Worm (Caenorhabditis elegans) whole organism, L1 larva: Measurements from ENCODE around the gene chil-4.

ENCODE experiments used
- blmp-1 ChIP-seq: fragments of 150-350 bp; optimal IDR thresholded peaks from 2 replicates; lab custom pipeline; 2014; ENCODE audit warnings: missing biosample characterization, missing genetic modification characterization
- ceh-88 ChIP-seq: fragments of 200-800 bp; sonication (Bioruptor generic); IDR thresholded peaks from 2 replicates; pipeline ENCODE4 v1.3.6; 2022; ENCODE audit warnings: missing genetic modification characterization, missing compliant biosample characterization
- ceh-90 ChIP-seq: sonication (generic microtip); optimal IDR thresholded peaks from 2 replicates; lab custom pipeline; 2016; ENCODE audit warnings: missing genetic modification characterization, missing compliant biosample characterization
- ces-1 ChIP-seq: fragments of 150-350 bp; optimal IDR thresholded peaks from 2 replicates; lab custom pipeline; 2014; ENCODE audit warnings: missing biosample characterization, missing genetic modification reagents, missing genetic modification characterization
- dpl-1 ChIP-seq, 3 experiments: fragments of 150-350 bp in 2 of 3; sonication (generic microtip) in 1 of 3; optimal IDR thresholded peaks; 2 replicates each; lab custom pipeline; 2014 to 2017; ENCODE audit warnings: missing biosample characterization in 3 of 3, missing genetic modification characterization in 3 of 3, missing genetic modification reagents in 3 of 3
- efl-1 ChIP-seq, 4 experiments: fragments of 150-350 bp; optimal IDR thresholded peaks in 3 of 4; peaks in 1 of 4; 1 replicate in 1 of 4; 2 replicates in 3 of 4; lab custom pipeline; 2014; ENCODE audit warnings: missing biosample characterization in 2 of 4, missing genetic modification characterization in 2 of 4, missing genetic modification reagents in 2 of 4
- egl-27 ChIP-seq, 2 experiments: fragments of 150-350 bp in 1 of 2; sonication (generic microtip); optimal IDR thresholded peaks; 3 replicates each; lab custom pipeline; 2017 to 2018; ENCODE audit warnings: missing biosample characterization in 2 of 2, missing genetic modification characterization in 2 of 2, missing genetic modification reagents in 2 of 2
- elt-3 ChIP-seq, 6 experiments: fragments of 150-350 bp in 1 of 6; sonication (generic microtip); optimal IDR thresholded peaks; 2 replicates each; lab custom pipeline; 2017 to 2018; ENCODE audit warnings: missing biosample characterization in 6 of 6, missing genetic modification characterization in 6 of 6, inconsistent platforms in 1 of 6
- ets-5 ChIP-seq: fragments of 200-800 bp; sonication (Bioruptor generic); IDR thresholded peaks from 2 replicates; pipeline ENCODE4 v1.3.6; 2022; ENCODE audit warnings: missing genetic modification characterization, missing compliant biosample characterization
- irx-1 ChIP-seq: sonication (generic microtip); optimal IDR thresholded peaks from 2 replicates; lab custom pipeline; 2016; ENCODE audit warnings: missing genetic modification characterization, missing compliant biosample characterization
- lin-13 ChIP-seq: fragments of 150-350 bp; optimal IDR thresholded peaks from 2 replicates; lab custom pipeline; 2014; ENCODE audit warnings: missing biosample characterization, missing genetic modification reagents, missing genetic modification characterization
- lin-14 ChIP-seq: fragments of 200-800 bp; sonication (Bioruptor generic); optimal IDR thresholded peaks from 2 replicates; lab custom pipeline; 2018; ENCODE audit warnings: mild to moderate bottlenecking, missing genetic modification characterization, moderate library complexity, missing compliant biosample characterization
- lin-15B ChIP-seq: fragments of 150-350 bp; sonication (generic microtip); optimal IDR thresholded peaks from 3 replicates; lab custom pipeline; 2014; ENCODE audit warnings: missing biosample characterization, missing genetic modification characterization
- lin-35 ChIP-seq, 2 experiments: fragments of 150-350 bp; optimal IDR thresholded peaks; 2 replicates each; lab custom pipeline; 2014; ENCODE audit warnings: missing biosample characterization in 2 of 2, missing genetic modification characterization in 2 of 2, missing genetic modification reagents in 2 of 2
- lsy-2 ChIP-seq, 2 experiments: fragments of 150-350 bp; optimal IDR thresholded peaks; 2 replicates each; lab custom pipeline; 2014; ENCODE audit warnings: missing biosample characterization in 2 of 2, missing genetic modification characterization in 2 of 2
- mab-9 ChIP-seq: fragments of 200-800 bp; sonication (Bioruptor generic); IDR thresholded peaks from 2 replicates; pipeline ENCODE4 v1.3.6; 2022; ENCODE audit warnings: missing genetic modification reagents, missing genetic modification characterization, missing compliant biosample characterization
- mdl-1 ChIP-seq, 2 experiments: fragments of 150-350 bp; optimal IDR thresholded peaks; 2 replicates each; lab custom pipeline; 2014 to 2017; ENCODE audit warnings: missing biosample characterization in 2 of 2, missing genetic modification characterization in 2 of 2, inconsistent platforms in 1 of 2
- mep-1 ChIP-seq: fragments of 150-350 bp; optimal IDR thresholded peaks from 2 replicates; lab custom pipeline; 2014; ENCODE audit warnings: missing biosample characterization, missing genetic modification characterization
- nhr-11 ChIP-seq: fragments of 150-350 bp; optimal IDR thresholded peaks from 2 replicates; lab custom pipeline; 2014; ENCODE audit warnings: missing biosample characterization, missing genetic modification characterization
- nhr-19 ChIP-seq: fragments of 200-800 bp; sonication (Bioruptor generic); conservative IDR thresholded peaks from 2 replicates; pipeline ENCODE4 v1.3.6; 2022; ENCODE audit warnings: missing genetic modification characterization, missing compliant biosample characterization
- nhr-237 ChIP-seq: fragments of 150-350 bp; optimal IDR thresholded peaks from 2 replicates; lab custom pipeline; 2014; ENCODE audit warnings: missing biosample characterization, missing genetic modification characterization
- nhr-47 ChIP-seq: sonication (generic microtip); optimal IDR thresholded peaks from 2 replicates; lab custom pipeline; 2016; ENCODE audit warnings: mild to moderate bottlenecking, missing genetic modification characterization, moderate library complexity, missing compliant biosample characterization
- nhr-77 ChIP-seq: fragments of 150-350 bp; optimal IDR thresholded peaks from 2 replicates; lab custom pipeline; 2014; ENCODE audit warnings: missing biosample characterization, missing genetic modification characterization
- nhr-84 ChIP-seq: sonication (generic microtip); optimal IDR thresholded peaks from 2 replicates; lab custom pipeline; 2017; ENCODE audit warnings: missing biosample characterization, missing genetic modification characterization
- nhr-85 ChIP-seq: sonication (generic microtip); peaks from one replicate; lab custom pipeline; 2016; ENCODE audit warnings: missing genetic modification characterization, inconsistent platforms, missing compliant biosample characterization
- nhr-90 ChIP-seq: sonication (generic microtip); optimal IDR thresholded peaks from 2 replicates; lab custom pipeline; 2016; ENCODE audit warnings: mild to moderate bottlenecking, missing genetic modification characterization, missing compliant biosample characterization; ENCODE audit not compliant: poor library complexity
- skn-1 ChIP-seq: fragments of 150-350 bp; optimal IDR thresholded peaks from 2 replicates; lab custom pipeline; 2014; ENCODE audit warnings: missing biosample characterization, missing genetic modification characterization
- sox-4 ChIP-seq: sonication (generic microtip); optimal IDR thresholded peaks from 2 replicates; lab custom pipeline; 2016; ENCODE audit warnings: missing genetic modification characterization, missing compliant biosample characterization
- tbx-2 ChIP-seq: sonication (generic microtip); optimal IDR thresholded peaks from 2 replicates; lab custom pipeline; 2016; ENCODE audit warnings: missing genetic modification characterization, missing compliant biosample characterization
- unc-130 ChIP-seq: fragments of 150-350 bp; optimal IDR thresholded peaks from 2 replicates; lab custom pipeline; 2017; ENCODE audit warnings: missing biosample characterization, missing genetic modification characterization, inconsistent platforms
- unc-98 ChIP-seq: fragments of 200-800 bp; sonication (Bioruptor generic); IDR thresholded peaks from 2 replicates; pipeline ENCODE4 v1.3.6; 2022; ENCODE audit warnings: missing genetic modification characterization, missing compliant biosample characterization
- zip-4 ChIP-seq: fragments of 200-800 bp; sonication (Bioruptor generic); optimal IDR thresholded peaks from 2 replicates; lab custom pipeline; 2018; ENCODE audit warnings: mild to moderate bottlenecking, missing genetic modification characterization, moderate library complexity, missing compliant biosample characterization
- ztf-11 ChIP-seq, 2 experiments: sonication (generic microtip); optimal IDR thresholded peaks; 2 replicates each; lab custom pipeline; 2016 to 2017; ENCODE audit warnings: missing genetic modification characterization in 2 of 2, missing biosample characterization in 1 of 2, missing compliant biosample characterization in 1 of 2

chil-4 gene

ce11 chrII:9892409-9892808 is 36.9 kb upstream of the chil-4 start, which contains the start of gene C08H9.16 (continued):
- no peak for TF ChIP-seq nhr-47 (tag; lab: Kevin White, UChicago)
- TF ChIP-seq mdl-1 (tag; optimal IDR thresholded peaks at IDR 0.05; lab: Kevin White, UChicago), result no peak
- peak; percentile 24; the same call in 1 of the 2 replicates for TF ChIP-seq nhr-19 (GFP tag; lab: Robert Waterston, UW)
- TF ChIP-seq ces-1 (GFP tag; lab: Kevin White, UChicago), result no peak
- peak; percentile 1 for TF ChIP-seq irx-1 (tag; lab: Kevin White, UChicago)
- no peak for TF ChIP-seq zip-4 (GFP tag; lab: Kevin White, UChicago)
- no peak for TF ChIP-seq ztf-11 (tag; optimal IDR thresholded peaks at IDR 0.05; lab: Kevin White, UChicago)
- TF ChIP-seq nhr-84 (tag; lab: Kevin White, UChicago), result no peak
- no peak for TF ChIP-seq mab-9 (GFP tag; lab: Robert Waterston, UW)
- TF ChIP-seq lin-35 (GFP tag; optimal IDR thresholded peaks at IDR 0.05; lab: Kevin White, UChicago), result peak; percentile 30 to 71
- TF ChIP-seq lin-13 (GFP tag; lab: Kevin White, UChicago), result no peak
- peak in 1 of 6 experiments; percentile 68 for TF ChIP-seq elt-3 (tag; optimal IDR thresholded peaks at IDR 0.05; lab: Kevin White, UChicago)
- TF ChIP-seq egl-27 (tag; optimal IDR thresholded peaks at IDR 0.05; lab: Kevin White, UChicago), result no peak
- TF ChIP-seq mep-1 (tag; lab: Kevin White, UChicago), result peak; percentile 46
- TF ChIP-seq unc-130 (tag; lab: Kevin White, UChicago), result no peak
- TF ChIP-seq lsy-2 (tag; optimal IDR thresholded peaks at IDR 0.05; lab: Kevin White, UChicago), result peak; percentile 96 to 98
- peak; percentile 46 for TF ChIP-seq lin-15B (tag; lab: Kevin White, UChicago)
- peak; percentile 50 to 71 (median 59) for TF ChIP-seq dpl-1 (GFP tag; optimal IDR thresholded peaks at IDR 0.05; lab: Kevin White, UChicago)
- TF ChIP-seq ceh-88, result no peak
- TF ChIP-seq skn-1 (tag; lab: Kevin White, UChicago), result peak; percentile 58
- TF ChIP-seq unc-98 (GFP tag; lab: Robert Waterston, UW), result no peak
- TF ChIP-seq nhr-237, result no peak
- TF ChIP-seq tbx-2, result peak; percentile 31
- TF ChIP-seq nhr-77 (tag; lab: Kevin White, UChicago), result no peak
- TF ChIP-seq nhr-85, result peak; percentile 76
- TF ChIP-seq efl-1 (optimal IDR thresholded peaks at IDR 0.05; lab: Kevin White, UChicago), result peak; percentile 63 to 68
- TF ChIP-seq efl-1 (GFP tag; optimal IDR thresholded peaks at IDR 0.05 in 1 of 2; lab: Kevin White, UChicago), result peak; percentile 53 to 94

DNA sequence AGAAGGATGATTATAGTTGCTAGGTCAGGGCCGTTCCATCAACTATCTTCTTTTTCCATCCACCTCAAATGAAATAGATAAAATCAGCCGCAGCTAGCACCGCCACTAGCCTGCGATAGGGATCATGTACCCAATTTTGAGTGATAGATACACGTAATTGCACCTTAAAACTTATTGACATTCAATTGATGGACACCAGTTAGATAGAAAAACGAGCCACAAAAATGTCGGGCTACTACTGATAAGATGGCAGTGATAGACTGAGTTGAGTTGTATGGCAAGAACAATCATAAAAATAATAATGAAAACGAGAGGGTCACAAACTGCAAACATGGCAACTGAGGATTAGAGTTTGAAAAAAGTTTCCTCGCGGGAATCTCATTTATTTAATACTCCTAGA is 36.3 kb upstream of the chil-4 start:
- TF ChIP-seq ceh-90 (tag; lab: Kevin White, UChicago) (no peak), efl-1 (optimal IDR thresholded peaks at IDR 0.05; lab: Kevin White, UChicago) (no peak), efl-1 (GFP tag; optimal IDR thresholded peaks at IDR 0.05 in 1 of 2; lab: Kevin White, UChicago) (peak in 1 of 2 experiments; percentile 90), nhr-90 (tag; lab: Kevin White, UChicago) (no peak), nhr-85 (peak; percentile 1)

DNA sequence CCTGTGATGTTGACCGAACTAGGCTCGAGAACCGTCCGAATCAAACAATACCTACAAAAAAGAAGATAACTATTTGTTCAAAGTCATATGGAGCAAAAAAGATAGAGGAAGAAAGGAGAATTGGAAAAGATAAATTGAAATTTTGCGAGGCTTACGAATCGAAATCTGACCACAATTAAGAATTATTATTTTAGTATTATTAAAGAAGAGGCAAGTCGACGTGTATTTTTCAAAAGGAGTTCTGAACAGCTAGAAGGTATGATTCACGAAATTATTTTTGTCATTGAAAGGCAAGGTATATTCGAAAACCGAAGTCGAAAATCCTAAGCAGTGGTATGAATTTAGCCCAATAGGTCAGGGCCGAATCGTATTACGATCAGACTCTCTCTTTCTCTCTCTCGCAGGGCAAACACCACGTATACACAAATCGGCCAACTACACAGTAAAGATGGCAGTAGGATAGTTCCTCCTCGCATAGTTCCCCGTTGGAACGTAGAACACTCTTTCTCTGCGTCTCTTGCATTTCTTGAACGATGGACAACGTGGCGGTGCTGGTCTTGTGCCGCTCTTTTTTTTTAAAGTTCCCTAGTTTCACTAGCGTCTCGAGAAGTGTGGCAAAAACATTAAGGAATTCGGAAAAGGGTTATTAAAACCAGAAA is 35.6 kb upstream of the chil-4 start, which contains the start of gene vgln-1:
vgln-1 (minus strand) TSS at position 51 of the 659 bp plus-strand sequence.
- TF ChIP-seq nhr-11 (tag; lab: Kevin White, UChicago) (no peak), lin-14 (GFP tag; lab: Kevin White, UChicago) (peak; percentile 59), blmp-1 (peak; percentile 74), efl-1 (optimal IDR thresholded peaks at IDR 0.05; lab: Kevin White, UChicago) (peak; percentile 5 to 23), efl-1 (GFP tag; optimal IDR thresholded peaks at IDR 0.05 in 1 of 2; lab: Kevin White, UChicago) (peak in 1 of 2 experiments; percentile 77), mab-9 (GFP tag; lab: Robert Waterston, UW) (no peak), lsy-2 (tag; optimal IDR thresholded peaks at IDR 0.05; lab: Kevin White, UChicago) (peak in 1 of 2 experiments; percentile 39), ets-5 (GFP tag; lab: Robert Waterston, UW) (no peak)

- no peak for TF ChIP-seq sox-4 (tag; lab: Kevin White, UChicago)
- no peak for TF ChIP-seq lin-13 (GFP tag; lab: Kevin White, UChicago)
- TF ChIP-seq, all 84 proteins: peak for 0
These were observed 33.0 kb upstream of the chil-4 start for ce11 chrII:9888549-9888948.
